Worm (Caenorhabditis elegans) whole organism, late embryonic: ENCODE data around the gene bas-1.

Experiments
- ama-1 ChIP-seq: fragments of 150-350 bp; optimal IDR thresholded peaks from 2 replicates; lab custom pipeline; 2014
- elt-2 ChIP-seq: sonication (generic microtip); optimal IDR thresholded peaks from 2 replicates; lab custom pipeline; 2016; ENCODE audit warnings: missing genetic modification reagents, missing genetic modification characterization, missing compliant biosample characterization
- fkh-10 ChIP-seq: fragments of 150-350 bp; optimal IDR thresholded peaks from 2 replicates; lab custom pipeline; 2014; ENCODE audit warnings: missing biosample characterization, missing genetic modification reagents, missing genetic modification characterization
- fkh-6 ChIP-seq: sonication (generic microtip); optimal IDR thresholded peaks from 2 replicates; lab custom pipeline; 2016; ENCODE audit warnings: missing genetic modification characterization, missing compliant biosample characterization
- gmeb-2 ChIP-seq: sonication (generic microtip); optimal IDR thresholded peaks from 2 replicates; lab custom pipeline; 2016; ENCODE audit warnings: missing genetic modification characterization, inconsistent platforms, missing compliant biosample characterization
- hlh-30 ChIP-seq: sonication (generic microtip); optimal IDR thresholded peaks from 2 replicates; lab custom pipeline; 2017; ENCODE audit warnings: antibody characterized with exemption, missing genetic modification characterization, missing compliant biosample characterization; ENCODE audit not compliant: insufficient read depth
- pqm-1 ChIP-seq: sonication (generic microtip); optimal IDR thresholded peaks from 2 replicates; lab custom pipeline; 2016; ENCODE audit warnings: missing genetic modification characterization, missing compliant biosample characterization
- tbx-2 ChIP-seq: sonication (generic microtip); optimal IDR thresholded peaks from 2 replicates; lab custom pipeline; 2016; ENCODE audit warnings: missing genetic modification characterization, missing compliant biosample characterization
- unc-86 ChIP-seq: sonication (generic microtip); optimal IDR thresholded peaks from 2 replicates; lab custom pipeline; 2016; ENCODE audit warnings: missing genetic modification characterization, missing compliant biosample characterization

ce11 chrIII:5624835-5625234 is 12.8 kb downstream of the bas-1 start, which contains the start of gene daf-4:
- no peak for TF ChIP-seq fkh-6 (tag; lab: Kevin White, UChicago)
- TF ChIP-seq fkh-10, result no peak
- no peak for TF ChIP-seq pqm-1
- TF ChIP-seq unc-86 (tag; lab: Kevin White, UChicago), result no peak
- no peak for TF ChIP-seq hlh-30
- TF ChIP-seq gmeb-2 (tag; lab: Kevin White, UChicago), result no peak
- no peak for TF ChIP-seq elt-2
- TF ChIP-seq tbx-2 (tag; lab: Kevin White, UChicago), result no peak
- TF ChIP-seq ama-1 (lab: Kevin White, UChicago), result no peak
